Worm (Caenorhabditis elegans) whole organism, young adult: ENCODE measurements around the gene ddx-19.

Source experiments
- F10E7.11 ChIP-seq: sonication (generic microtip); optimal IDR thresholded peaks from 2 replicates; lab custom pipeline; 2017; ENCODE audit warnings: mild to moderate bottlenecking, missing genetic modification characterization, moderate library complexity, missing compliant biosample characterization
- F52B5.7 ChIP-seq: sonication (generic microtip); optimal IDR thresholded peaks from 2 replicates; lab custom pipeline; 2016; ENCODE audit warnings: mild to moderate bottlenecking, missing genetic modification characterization, missing compliant biosample characterization
- K12H6.12 ChIP-seq: fragments of 200-800 bp; sonication (Bioruptor generic); optimal IDR thresholded peaks from 2 replicates; lab custom pipeline; 2018; ENCODE audit warnings: mild to moderate bottlenecking, missing genetic modification characterization, missing compliant biosample characterization
- Y67H2A.10 ChIP-seq: fragments of 200-800 bp; sonication (Bioruptor generic); conservative IDR thresholded peaks from 2 replicates; pipeline ENCODE4 v1.3.6; 2022; ENCODE audit warnings: missing genetic modification reagents, missing genetic modification characterization, missing compliant biosample characterization
- aptf-3 ChIP-seq: fragments of 200-800 bp; sonication (Bioruptor generic); IDR thresholded peaks from 2 replicates; pipeline ENCODE4 v1.3.6; 2022; ENCODE audit warnings: missing genetic modification characterization, missing compliant biosample characterization
- atf-7 ChIP-seq: sonication (generic microtip); optimal IDR thresholded peaks from 2 replicates; lab custom pipeline; 2017; ENCODE audit warnings: mild to moderate bottlenecking, missing genetic modification characterization, missing compliant biosample characterization
- athp-1 ChIP-seq: sonication (generic microtip); optimal IDR thresholded peaks from 2 replicates; lab custom pipeline; 2017; ENCODE audit warnings: mild to moderate bottlenecking, missing genetic modification characterization, missing compliant biosample characterization
- attf-5 ChIP-seq: fragments of 200-800 bp; sonication (Bioruptor generic); optimal IDR thresholded peaks from 2 replicates; lab custom pipeline; 2018; ENCODE audit warnings: mild to moderate bottlenecking, missing genetic modification characterization, missing compliant biosample characterization
- bed-1 ChIP-seq: fragments of 200-800 bp; sonication (Bioruptor generic); IDR thresholded peaks from 2 replicates; pipeline ENCODE4 v1.3.6; 2022; ENCODE audit warnings: missing genetic modification reagents, missing genetic modification characterization, missing compliant biosample characterization
- cebp-1 ChIP-seq, 2 experiments: fragments of 200-800 bp in 1 of 2; sonication (Bioruptor generic) in 1 of 2; sonication (generic microtip) in 1 of 2; IDR thresholded peaks in 1 of 2; optimal IDR thresholded peaks in 1 of 2; 2 replicates each; pipeline versions ENCODE4 v1.3.6 to Lab custom; 2017 to 2022; ENCODE audit warnings: missing compliant biosample characterization in 2 of 2, missing genetic modification characterization in 2 of 2, mild to moderate bottlenecking in 1 of 2, missing genetic modification reagents in 1 of 2, moderate library complexity in 1 of 2
- cebp-2 ChIP-seq: fragments of 200-800 bp; sonication (Bioruptor generic); IDR thresholded peaks from 2 replicates; pipeline ENCODE4 v1.3.6; 2022; ENCODE audit warnings: missing genetic modification characterization, missing compliant biosample characterization
- efl-1 ChIP-seq: fragments of 150-350 bp; optimal IDR thresholded peaks from 2 replicates; lab custom pipeline; 2014; ENCODE audit warnings: missing biosample characterization, missing genetic modification reagents, missing genetic modification characterization
- hmg-20 ChIP-seq: fragments of 200-800 bp; sonication (Bioruptor generic); IDR thresholded peaks from 2 replicates; pipeline ENCODE4 v1.3.6; 2022; ENCODE audit warnings: missing genetic modification reagents, missing genetic modification characterization, missing compliant biosample characterization
- hrde-1 ChIP-seq: sonication (generic microtip); optimal IDR thresholded peaks from 2 replicates; lab custom pipeline; 2016; ENCODE audit warnings: missing genetic modification characterization, mild to moderate bottlenecking, missing compliant biosample characterization, moderate library complexity, missing genotype, missing genetic modification reagents, borderline replicate concordance
- lin-54 ChIP-seq: fragments of 200-800 bp; sonication (Bioruptor generic); optimal IDR thresholded peaks from 2 replicates; lab custom pipeline; 2018; ENCODE audit warnings: mild to moderate bottlenecking, missing genetic modification characterization, missing compliant biosample characterization
- lsl-1 ChIP-seq: fragments of 200-800 bp; sonication (Bioruptor generic); optimal IDR thresholded peaks from 2 replicates; lab custom pipeline; 2018; ENCODE audit warnings: mild to moderate bottlenecking, missing genetic modification characterization, moderate library complexity, missing compliant biosample characterization
- lsy-27 ChIP-seq: sonication (generic microtip); optimal IDR thresholded peaks from 2 replicates; lab custom pipeline; 2017; ENCODE audit warnings: missing genetic modification characterization, mild to moderate bottlenecking, missing compliant biosample characterization, antibody characterized with exemption, missing genotype, borderline replicate concordance; ENCODE audit not compliant: insufficient read depth
- madf-10 ChIP-seq: sonication (generic microtip); optimal IDR thresholded peaks from 2 replicates; lab custom pipeline; 2016; ENCODE audit warnings: mild to moderate bottlenecking, missing genetic modification characterization, missing compliant biosample characterization
- mcd-1 ChIP-seq: fragments of 200-800 bp; sonication (Bioruptor generic); IDR thresholded peaks from 2 replicates; pipeline ENCODE4 v1.3.6; 2022; ENCODE audit warnings: missing genetic modification reagents, missing genetic modification characterization, missing compliant biosample characterization
- mel-28 ChIP-seq: sonication (generic microtip); optimal IDR thresholded peaks from 2 replicates; lab custom pipeline; 2016; ENCODE audit warnings: borderline replicate concordance, mild to moderate bottlenecking, missing genetic modification characterization, missing compliant biosample characterization
- nfya-1 ChIP-seq: sonication (generic microtip); optimal IDR thresholded peaks from 2 replicates; lab custom pipeline; 2017; ENCODE audit warnings: antibody characterized with exemption, missing compliant biosample characterization, missing genetic modification characterization, borderline replicate concordance; ENCODE audit not compliant: insufficient read depth
- nfya-2 ChIP-seq: fragments of 200-800 bp; sonication (Bioruptor generic); IDR thresholded peaks from 2 replicates; pipeline ENCODE4 v1.3.6; 2022; ENCODE audit warnings: missing genetic modification reagents, missing genetic modification characterization, missing compliant biosample characterization
- nhr-80 ChIP-seq: sonication (generic microtip); optimal IDR thresholded peaks from 2 replicates; lab custom pipeline; 2016; ENCODE audit warnings: missing genetic modification characterization, missing compliant biosample characterization
- tbx-9 ChIP-seq: sonication (generic microtip); optimal IDR thresholded peaks from 2 replicates; lab custom pipeline; 2016; ENCODE audit warnings: borderline replicate concordance, missing genetic modification characterization, inconsistent platforms, missing compliant biosample characterization
- xnd-1 ChIP-seq: sonication (generic microtip); optimal IDR thresholded peaks from 2 replicates; lab custom pipeline; 2016; ENCODE audit warnings: missing genotype, missing genetic modification reagents, missing genetic modification characterization, missing compliant biosample characterization

ddx-19 gene

DNA sequence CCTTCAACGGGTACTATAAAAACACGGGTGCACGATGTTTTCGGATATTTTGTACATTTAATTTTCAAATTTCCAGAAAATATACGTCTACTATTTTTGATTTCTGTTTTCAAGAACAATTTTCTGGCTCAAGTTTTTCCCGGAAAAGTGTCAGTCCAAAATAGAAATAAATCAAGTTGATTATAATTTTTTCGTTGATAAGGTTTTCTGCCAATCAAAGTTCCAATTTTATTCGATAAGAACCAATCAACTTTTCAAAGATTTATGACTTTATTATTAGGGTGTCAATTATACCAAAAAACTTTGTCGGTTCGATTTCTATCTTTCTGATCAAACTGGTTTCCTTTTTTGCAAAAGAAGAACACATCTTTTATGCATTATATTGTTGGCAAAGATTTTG is 30.0 kb downstream of the ddx-19 start:
- TF ChIP-seq athp-1 (no peak), nhr-80 (tag; lab: Kevin White, UChicago) (peak; percentile 49), nfya-2 (GFP tag; lab: Robert Waterston, UW) (no peak), madf-10 (tag; lab: Kevin White, UChicago) (no peak)

DNA sequence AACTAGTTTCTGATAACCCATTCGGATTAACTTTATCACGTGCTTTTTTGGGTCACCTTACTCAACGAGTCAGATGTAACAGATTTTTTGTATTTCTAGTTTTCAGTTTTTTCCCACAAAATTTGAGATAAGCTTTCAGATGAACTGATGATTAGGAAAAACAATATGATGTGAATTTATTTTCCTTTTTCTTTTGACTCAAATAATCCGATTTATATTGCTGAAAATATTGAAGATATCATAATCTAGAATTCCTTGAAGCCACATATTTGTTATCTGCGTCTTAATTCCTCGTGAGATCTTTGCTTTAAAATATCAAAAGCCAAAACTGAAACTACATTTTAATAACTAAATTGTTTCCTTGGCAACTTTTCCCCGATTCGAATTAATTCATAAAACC is 32.0 kb downstream of the ddx-19 start:
- no peak for TF ChIP-seq nfya-1 (tag; lab: Kevin White, UChicago)
- TF ChIP-seq xnd-1 (tag; lab: Kevin White, UChicago) = no peak
- no peak for TF ChIP-seq hmg-20 (GFP tag; lab: Robert Waterston, UW)
- TF ChIP-seq mel-28 = no peak
- TF ChIP-seq lsy-27 (tag; lab: Kevin White, UChicago) = no peak
- no peak for TF ChIP-seq aptf-3
- TF ChIP-seq mcd-1 (GFP tag; lab: Robert Waterston, UW) = no peak
- no peak for TF ChIP-seq lin-54
- TF ChIP-seq bed-1 = no peak

DNA sequence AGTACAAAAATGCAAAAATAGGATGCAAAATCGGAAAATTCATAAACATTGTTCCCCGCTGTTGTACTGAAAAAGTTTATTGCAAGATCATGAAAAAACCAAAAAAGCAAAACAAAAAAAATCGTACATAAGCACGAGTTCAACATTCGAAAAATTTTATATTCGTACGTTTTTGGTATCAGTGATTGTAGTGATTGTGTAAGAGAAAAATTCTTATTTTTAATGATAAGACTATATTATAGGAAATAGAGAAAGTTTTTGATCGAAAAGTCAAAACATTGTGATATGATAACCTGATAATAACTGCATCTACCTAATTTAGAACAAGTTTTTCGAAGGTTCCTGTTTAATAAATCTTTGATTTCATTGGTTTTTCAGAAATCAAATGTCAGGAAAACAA is 32.6 kb downstream of the ddx-19 start:
- TF ChIP-seq efl-1 (GFP tag; lab: Kevin White, UChicago) (no peak), cebp-2 (GFP tag; lab: Robert Waterston, UW) (no peak)

DNA sequence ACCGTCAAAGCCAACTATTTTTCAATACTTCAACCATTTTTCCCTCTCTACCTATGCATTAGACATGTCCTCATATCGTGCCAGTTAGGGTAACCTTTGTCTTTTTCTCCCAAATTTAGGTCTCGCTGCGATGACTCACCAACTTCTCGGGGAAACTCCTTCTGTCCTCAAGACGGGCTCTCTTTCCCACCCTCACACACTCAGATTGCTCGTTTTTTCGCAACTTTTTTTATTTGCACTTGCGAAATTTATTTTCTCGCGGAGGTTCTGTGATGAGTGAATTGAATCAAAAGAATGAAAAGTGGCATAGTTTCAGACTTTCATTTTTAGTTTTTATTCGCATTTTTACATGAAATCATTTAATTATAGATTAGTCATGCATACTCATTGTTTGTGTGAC is 35.6 kb downstream of the ddx-19 start:
- TF ChIP-seq F10E7.11 (tag; lab: Kevin White, UChicago) (no peak), cebp-1 (GFP tag; IDR thresholded peaks at IDR 0.05; lab: Robert Waterston, UW) (no peak), cebp-1 (tag; optimal IDR thresholded peaks at IDR 0.05; lab: Kevin White, UChicago) (peak; percentile 75)

DNA sequence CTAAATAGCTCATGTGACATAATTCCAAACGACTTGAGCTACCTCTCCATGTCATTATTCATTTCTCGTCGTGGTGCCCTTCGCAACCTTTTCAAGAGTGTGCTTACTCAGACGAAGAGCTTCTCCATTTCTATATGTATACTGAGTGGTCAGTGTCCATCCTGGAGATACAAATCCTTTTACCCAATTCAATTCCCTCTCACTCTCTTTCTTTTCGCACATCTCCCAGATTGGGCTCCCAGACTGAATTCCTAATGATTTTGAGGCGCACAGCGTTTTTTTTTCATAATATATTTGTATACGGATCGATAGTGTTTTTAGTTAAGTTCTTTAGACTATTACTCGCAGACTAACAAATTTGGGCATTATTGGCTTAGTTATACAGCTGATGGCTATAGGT is 36.3 kb downstream of the ddx-19 start:
- TF ChIP-seq tbx-9 (tag; lab: Kevin White, UChicago) = no peak
- no peak for TF ChIP-seq nhr-80 (tag; lab: Kevin White, UChicago)
- TF ChIP-seq attf-5 (GFP tag; lab: Kevin White, UChicago) = no peak
- no peak for TF ChIP-seq Y67H2A.10

DNA sequence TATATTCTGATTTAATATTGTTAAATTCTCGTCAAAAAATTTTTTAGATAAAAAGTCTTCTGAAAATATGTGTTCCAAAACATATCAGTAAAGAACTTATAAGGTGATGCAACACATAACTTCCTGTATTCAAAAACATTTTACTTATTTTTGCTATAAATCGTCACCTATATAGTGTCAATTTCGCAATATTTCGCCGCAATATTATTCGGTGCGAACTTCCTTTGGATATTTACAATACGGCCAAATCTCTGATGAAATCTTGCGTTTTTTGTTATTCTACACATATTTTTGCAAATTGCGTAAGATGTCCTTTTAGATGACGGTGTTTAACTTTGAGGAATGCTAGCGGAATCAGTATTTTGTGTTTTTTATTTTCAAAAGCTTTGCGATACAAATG is 36.8 kb downstream of the ddx-19 start:
- TF ChIP-seq F52B5.7 (tag; lab: Kevin White, UChicago) (no peak), cebp-1 (GFP tag; IDR thresholded peaks at IDR 0.05; lab: Robert Waterston, UW) (no peak), cebp-1 (tag; optimal IDR thresholded peaks at IDR 0.05; lab: Kevin White, UChicago) (peak; percentile 80)

DNA sequence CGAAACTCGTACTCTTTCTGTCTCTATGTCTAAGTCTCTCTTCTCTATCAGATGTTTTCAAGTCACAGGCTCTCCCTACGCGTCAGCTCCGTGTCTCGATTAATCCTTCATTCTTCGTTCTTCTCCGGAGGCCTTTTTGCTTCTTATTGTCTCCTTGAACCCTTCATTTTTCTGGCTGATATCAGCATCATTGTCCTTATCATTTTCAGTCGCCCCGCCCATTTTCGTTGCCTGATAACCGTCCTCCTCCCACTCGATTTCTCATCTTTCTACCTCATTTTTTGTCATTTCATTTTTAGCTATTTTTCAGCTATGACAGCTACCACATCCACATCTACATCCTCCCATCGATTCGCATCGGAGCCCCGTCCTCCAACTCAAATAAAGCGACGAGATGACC is 37.4 kb downstream of the ddx-19 start, which contains the start of gene B0457.6:
B0457.6 (plus strand) TSS at position 284 of the 400 bp plus-strand sequence.
- peak; percentile 67 for TF ChIP-seq nhr-80 (tag; lab: Kevin White, UChicago)
- TF ChIP-seq K12H6.12 (tag; lab: Kevin White, UChicago) = no peak

DNA sequence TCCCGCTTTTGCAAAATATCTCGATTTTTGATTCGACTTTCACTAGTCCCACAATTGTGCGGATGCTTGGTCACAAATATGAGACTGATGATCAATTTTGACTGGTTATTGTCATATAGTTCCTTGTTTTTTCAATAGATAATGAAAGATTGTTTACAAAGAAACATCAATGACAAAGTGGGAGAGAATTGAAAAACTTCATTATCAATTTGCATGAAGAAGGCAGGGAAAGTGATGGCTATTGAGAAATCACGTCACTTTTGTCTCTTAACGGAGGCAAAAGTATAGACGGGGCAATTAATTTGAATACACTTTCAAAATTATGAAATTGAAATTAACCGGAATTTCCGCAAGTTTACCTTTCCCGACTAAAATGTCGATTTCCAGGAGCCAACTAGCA is 38.5 kb downstream of the ddx-19 start:
- TF ChIP-seq lsl-1 (GFP tag; lab: Kevin White, UChicago) = no peak
- TF ChIP-seq hrde-1 = no peak
- no peak for TF ChIP-seq atf-7
- TF ChIP-seq nhr-80 (tag; lab: Kevin White, UChicago) = peak; percentile 47
